Fruit fly (Drosophila melanogaster): Measurements from ENCODE around the gene MFS10.

MFS10 gene

dm6 chrX:13105220-13105619, 23.6 kb upstream of the MFS10 start (continued):
- TF ChIP-seq vvl (GFP tag; IDR thresholded peaks at IDR 0.05) (no peak), shn (GFP tag; optimal IDR thresholded peaks at IDR 0.05) (no peak), her (GFP tag; optimal IDR thresholded peaks at IDR 0.05) (no peak), CrebB (tag; optimal IDR thresholded peaks at IDR 0.05) (peak; percentile 10), CG12155 (GFP tag; optimal IDR thresholded peaks at IDR 0.05) (no peak), gro (GFP tag; optimal IDR thresholded peaks at IDR 0.05) (peak; percentile 3), sob (GFP tag; IDR thresholded peaks at IDR 0.05) (no peak), CG8924 (tag; optimal IDR thresholded peaks at IDR 0.05) (no peak), CG9876 (GFP tag; optimal IDR thresholded peaks at IDR 0.05) (no peak), dimm (GFP tag; IDR thresholded peaks at IDR 0.05) (no peak), lbe (GFP tag; optimal IDR thresholded peaks at IDR 0.05) (no peak), lov (optimal IDR thresholded peaks at IDR 0.05) (no peak), lov (GFP tag; IDR thresholded peaks at IDR 0.05) (no peak), gem (tag; optimal IDR thresholded peaks at IDR 0.05) (peak; percentile 6), CG8290 (GFP tag; optimal IDR thresholded peaks at IDR 0.05) (no peak), CG8290 (tag; optimal IDR thresholded peaks at IDR 0.05) (peak in 1 of 2 experiments; percentile 39), Kr (GFP tag; optimal IDR thresholded peaks at IDR 0.05) (no peak), ase (GFP tag; IDR thresholded peaks at IDR 0.05) (no peak), Xbp1 (GFP tag; optimal IDR thresholded peaks at IDR 0.05) (no peak), CG13123 (GFP tag; optimal IDR thresholded peaks at IDR 0.05) (no peak), Tbp (GFP tag; optimal IDR thresholded peaks at IDR 0.05) (no peak), CG4854 (GFP tag; optimal IDR thresholded peaks at IDR 0.05) (no peak), nmo (GFP tag; optimal IDR thresholded peaks at IDR 0.05) (no peak), Med (GFP tag) (peak; percentile 18), Rx (GFP tag; IDR thresholded peaks at IDR 0.05) (no peak), CG6765 (GFP tag; optimal IDR thresholded peaks at IDR 0.05) (no peak), lab (GFP tag; optimal IDR thresholded peaks at IDR 0.05) (peak; percentile 28), slp2 (GFP tag; optimal IDR thresholded peaks at IDR 0.05) (no peak), exex (tag; optimal IDR thresholded peaks at IDR 0.05) (peak; percentile 13), ewg (GFP tag; optimal IDR thresholded peaks at IDR 0.05) (no peak), CG15269 (tag; optimal IDR thresholded peaks at IDR 0.05) (peak; percentile 38), schlank (tag; optimal IDR thresholded peaks at IDR 0.05) (no peak), PHDP (tag; optimal IDR thresholded peaks at IDR 0.05) (peak; percentile 49), seq (GFP tag; IDR thresholded peaks at IDR 0.05) (0 out of 2 replicates have a peak, but pooled peaks have one; percentile 13), btn (GFP tag; optimal IDR thresholded peaks at IDR 0.05) (no peak), E2f2 (GFP tag; IDR thresholded peaks at IDR 0.05) (no peak), CG12219 (GFP tag; optimal IDR thresholded peaks at IDR 0.05) (peak; percentile 22), run (tag; optimal IDR thresholded peaks at IDR 0.05) (no peak), hth (optimal IDR thresholded peaks at IDR 0.05) (no peak), psq (GFP tag; optimal IDR thresholded peaks at IDR 0.05) (no peak), Chrac-16 (GFP tag; optimal IDR thresholded peaks at IDR 0.05) (no peak), sd (tag; optimal IDR thresholded peaks at IDR 0.05) (peak; percentile 3), ranshi (GFP tag; IDR thresholded peaks at IDR 0.05) (no peak), CG10462 (GFP tag; optimal IDR thresholded peaks at IDR 0.05) (no peak), zf30C (GFP tag; optimal IDR thresholded peaks at IDR 0.05) (no peak), CG13424 (tag; optimal IDR thresholded peaks at IDR 0.05) (peak; percentile 21), HHEX (GFP tag; optimal IDR thresholded peaks at IDR 0.05) (peak; percentile 18), CG12391 (tag; optimal IDR thresholded peaks at IDR 0.05) (no peak), CG14050 (GFP tag; IDR thresholded peaks at IDR 0.05) (no peak), CG8388 (GFP tag; optimal IDR thresholded peaks at IDR 0.05) (no peak), CG34376 (GFP tag; optimal IDR thresholded peaks at IDR 0.05) (peak; percentile 42), CG14965 (GFP tag; optimal IDR thresholded peaks at IDR 0.05; ENCODE audit: borderline replicate concordance) (no peak), CG31365 (tag; optimal IDR thresholded peaks at IDR 0.05) (no peak)

Data from whole organism, embryonic.